Worm (Caenorhabditis elegans): ENCODE measurements around the gene ZK177.2.

DNA sequence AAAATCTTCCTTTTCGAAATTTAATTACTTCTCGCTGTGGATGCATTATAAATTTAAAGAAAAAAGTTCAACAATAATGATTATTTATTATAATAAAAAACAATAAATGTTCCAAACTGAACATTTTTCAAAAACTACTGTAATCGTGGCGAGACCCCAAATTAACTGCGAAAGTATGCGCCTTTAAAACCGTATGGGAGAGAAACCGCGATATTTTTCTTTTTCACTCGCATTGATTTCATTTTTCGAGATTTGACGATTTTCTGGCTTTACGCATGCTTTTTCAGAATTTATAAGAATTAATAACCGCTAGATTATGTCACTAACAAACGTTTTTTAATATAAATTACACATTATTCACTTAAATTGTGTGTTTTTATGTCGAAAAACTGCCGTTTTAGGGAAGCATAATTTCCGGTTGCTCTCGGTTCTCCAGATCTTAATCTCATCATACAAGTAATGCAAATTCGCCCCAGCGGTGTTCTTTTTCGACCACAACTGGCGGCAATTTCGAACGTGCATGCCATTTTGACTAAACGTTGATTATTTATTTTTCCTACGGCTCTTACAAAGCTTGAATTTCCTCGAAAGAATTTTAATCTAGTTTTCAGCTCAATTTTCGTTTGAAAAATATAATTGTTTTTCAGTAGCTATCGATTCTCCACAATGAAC lies 17.9 kb upstream of the ZK177.2 start, which contains the start of gene F12A10.8:
- TF ChIP-seq flt-1 (GFP tag; IDR thresholded peaks at IDR 0.05) (no peak), ceh-13 (GFP tag; optimal IDR thresholded peaks at IDR 0.05) (no peak), hmbx-1 (tag; optimal IDR thresholded peaks at IDR 0.05) (no peak), ama-1 (optimal IDR thresholded peaks at IDR 0.05) (no peak), hmg-4 (GFP tag; optimal IDR thresholded peaks at IDR 0.05) (no peak), pes-1 (GFP tag; IDR thresholded peaks at IDR 0.05) (no peak), tra-4 (tag; optimal IDR thresholded peaks at IDR 0.05) (no peak), tbx-11 (GFP tag; IDR thresholded peaks at IDR 0.05) (no peak), B0310.2 (tag; optimal IDR thresholded peaks at IDR 0.05) (no peak), sea-1 (GFP tag; conservative IDR thresholded peaks at IDR 0.05) (no peak)
